Worm (Caenorhabditis elegans) whole organism, late embryonic: ENCODE data around the gene T09A5.14.

Source experiments
- F13H6.1 ChIP-seq: sonication (generic microtip); optimal IDR thresholded peaks from 2 replicates; lab custom pipeline; 2016; ENCODE audit warnings: missing genetic modification characterization, missing compliant biosample characterization
- ceh-6 ChIP-seq: fragments of 200-800 bp; sonication (Bioruptor generic); optimal IDR thresholded peaks from 2 replicates; lab custom pipeline; 2018; ENCODE audit warnings: mild to moderate bottlenecking, missing genetic modification characterization, missing compliant biosample characterization
- pha-4 ChIP-seq: fragments of 150-350 bp; optimal IDR thresholded peaks from 2 replicates; lab custom pipeline; 2018; ENCODE audit warnings: missing biosample characterization, missing genetic modification reagents, missing genetic modification characterization
- pqm-1 ChIP-seq: sonication (generic microtip); optimal IDR thresholded peaks from 2 replicates; lab custom pipeline; 2016; ENCODE audit warnings: missing genetic modification characterization, missing compliant biosample characterization

DNA sequence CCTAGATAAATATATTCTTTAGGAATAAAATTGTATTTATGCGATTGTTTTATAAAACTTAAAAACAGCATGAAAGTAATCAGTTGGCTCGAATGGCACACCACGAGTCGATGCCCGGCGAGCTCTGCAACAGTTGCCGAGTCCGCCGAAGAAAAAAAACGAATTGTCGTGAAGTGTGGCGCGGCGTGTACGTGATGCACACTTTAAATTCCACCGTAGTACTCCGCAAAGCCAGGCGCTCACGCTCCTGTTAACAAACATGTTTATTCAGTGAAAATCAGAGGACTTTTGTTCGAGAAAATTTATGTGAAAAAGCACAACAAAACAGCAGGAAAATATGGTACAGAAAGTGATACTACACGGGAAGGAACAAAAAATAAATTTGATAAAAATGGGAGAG, 38.5 kb downstream of the T09A5.14 start:
- TF ChIP-seq ceh-6 (GFP tag; lab: Kevin White, UChicago), result no peak
- TF ChIP-seq pqm-1 (tag; lab: Kevin White, UChicago), result no peak
- TF ChIP-seq F13H6.1 (tag; lab: Kevin White, UChicago), result no peak
- TF ChIP-seq pha-4 (tag; lab: Kevin White, UChicago), result no peak
